Worm (Caenorhabditis elegans): ENCODE data around the gene acer-1.

Gene acer-1

ce11 chrII:6935975-6936374 lies 45.8 kb upstream of the acer-1 start:
- TF ChIP-seq nhr-77 (tag; optimal IDR thresholded peaks at IDR 0.05) (no peak), elt-1 (tag; optimal IDR thresholded peaks at IDR 0.05) (no peak), snpc-4 (tag; optimal IDR thresholded peaks at IDR 0.05) (no peak), fos-1 (tag; optimal IDR thresholded peaks at IDR 0.05) (no peak), ZK546.5 (tag; optimal IDR thresholded peaks at IDR 0.05) (no peak), ceh-82 (tag; optimal IDR thresholded peaks at IDR 0.05) (no peak), ceh-16 (tag; optimal IDR thresholded peaks at IDR 0.05) (no peak), aly-2 (tag; optimal IDR thresholded peaks at IDR 0.05) (no peak), pqm-1 (tag; optimal IDR thresholded peaks at IDR 0.05) (no peak), fkh-2 (tag; optimal IDR thresholded peaks at IDR 0.05) (no peak), nhr-11 (tag; optimal IDR thresholded peaks at IDR 0.05) (no peak)

- TF ChIP-seq lin-39 (tag; optimal IDR thresholded peaks at IDR 0.05): peak; percentile 46
- peak; percentile 43 for TF ChIP-seq pha-4 (tag; optimal IDR thresholded peaks at IDR 0.05)
- TF ChIP-seq eor-1 (tag; optimal IDR thresholded peaks at IDR 0.05): no peak
- no peak for TF ChIP-seq skn-1 (tag; optimal IDR thresholded peaks at IDR 0.05)
- no peak for TF ChIP-seq pqm-1 (tag; optimal IDR thresholded peaks at IDR 0.05)
- no peak for TF ChIP-seq fkh-2 (tag; optimal IDR thresholded peaks at IDR 0.05)
These were observed 44.5 kb upstream of the acer-1 start for ce11 chrII:6934729-6935128.

- TF ChIP-seq daf-12 (tag; optimal IDR thresholded peaks at IDR 0.05) (no peak), eor-1 (tag; optimal IDR thresholded peaks at IDR 0.05) (no peak), ceh-28 (tag; optimal IDR thresholded peaks at IDR 0.05) (peak; percentile 70), pha-4 (tag; optimal IDR thresholded peaks at IDR 0.05) (peak; percentile 13), nhr-25 (tag; optimal IDR thresholded peaks at IDR 0.05) (no peak), lin-15B (tag; optimal IDR thresholded peaks at IDR 0.05) (no peak), ceh-9 (tag; optimal IDR thresholded peaks at IDR 0.05) (no peak), lin-39 (tag; optimal IDR thresholded peaks at IDR 0.05) (no peak), ama-1 (optimal IDR thresholded peaks at IDR 0.05) (no peak), ztf-4 (tag; optimal IDR thresholded peaks at IDR 0.05) (no peak), nhr-77 (tag; optimal IDR thresholded peaks at IDR 0.05) (no peak), zag-1 (tag; optimal IDR thresholded peaks at IDR 0.05) (no peak), unc-62 (GFP tag; optimal IDR thresholded peaks at IDR 0.05) (no peak), snpc-4 (tag; optimal IDR thresholded peaks at IDR 0.05) (no peak), unc-39 (tag; optimal IDR thresholded peaks at IDR 0.05) (no peak), nhr-76 (tag; optimal IDR thresholded peaks at IDR 0.05) (no peak), nhr-237 (tag; optimal IDR thresholded peaks at IDR 0.05) (no peak), jun-1 (tag; optimal IDR thresholded peaks at IDR 0.05) (no peak)
These were observed 42.8 kb upstream of the acer-1 start for ce11 chrII:6932978-6933377.

- TF ChIP-seq nhr-237 (tag; optimal IDR thresholded peaks at IDR 0.05) (no peak), fos-1 (tag; optimal IDR thresholded peaks at IDR 0.05) (no peak), nhr-28 (tag; optimal IDR thresholded peaks at IDR 0.05) (no peak), elt-1 (tag; optimal IDR thresholded peaks at IDR 0.05) (no peak), zag-1 (tag; optimal IDR thresholded peaks at IDR 0.05) (no peak), nhr-43 (tag; optimal IDR thresholded peaks at IDR 0.05; ENCODE audit: poor library complexity, severe bottlenecking) (no peak), ZK546.5 (tag; optimal IDR thresholded peaks at IDR 0.05) (no peak), ceh-9 (tag; optimal IDR thresholded peaks at IDR 0.05) (no peak), pha-4 (tag; optimal IDR thresholded peaks at IDR 0.05) (peak; percentile 4), pqm-1 (tag; optimal IDR thresholded peaks at IDR 0.05) (no peak), ceh-82 (tag; optimal IDR thresholded peaks at IDR 0.05) (no peak), nhr-67 (tag; optimal IDR thresholded peaks at IDR 0.05) (no peak), fkh-2 (tag; optimal IDR thresholded peaks at IDR 0.05) (no peak), nhr-25 (tag; optimal IDR thresholded peaks at IDR 0.05) (no peak), egl-27 (tag; optimal IDR thresholded peaks at IDR 0.05) (no peak), ztf-4 (tag; optimal IDR thresholded peaks at IDR 0.05) (no peak), ceh-28 (tag; optimal IDR thresholded peaks at IDR 0.05) (no peak), nhr-12 (tag; optimal IDR thresholded peaks at IDR 0.05) (no peak), daf-12 (tag; optimal IDR thresholded peaks at IDR 0.05) (no peak), lsy-12 (tag; optimal IDR thresholded peaks at IDR 0.05) (no peak), elt-2 (tag; optimal IDR thresholded peaks at IDR 0.05) (peak; percentile 1), nfya-1 (tag; optimal IDR thresholded peaks at IDR 0.05; ENCODE audit: insufficient read depth) (peak; percentile 28), sea-2 (GFP tag; optimal IDR thresholded peaks at IDR 0.05) (no peak)
These were observed 39.9 kb upstream of the acer-1 start for ce11 chrII:6930072-6930471.

Measured in whole organism, L3 larva.